Worm (Caenorhabditis elegans) whole organism, midembryonic: ENCODE results near the gene nhr-251.

Experiments used
- T22C8.4 ChIP-seq: fragments of 200-800 bp; sonication (Bioruptor generic); IDR thresholded peaks from 2 replicates; pipeline ENCODE4 v1.3.6; 2022; ENCODE audit warnings: missing genetic modification characterization, missing compliant biosample characterization
- cog-1 ChIP-seq: sonication (generic microtip); optimal IDR thresholded peaks from 2 replicates; lab custom pipeline; 2016; ENCODE audit warnings: missing genetic modification characterization, missing compliant biosample characterization
- flt-1 ChIP-seq: fragments of 200-800 bp; sonication (Bioruptor generic); IDR thresholded peaks from 2 replicates; pipeline ENCODE4 v1.3.6; 2022; ENCODE audit warnings: missing genetic modification characterization, missing compliant biosample characterization
- klf-2 ChIP-seq: fragments of 200-800 bp; sonication (Bioruptor generic); conservative IDR thresholded peaks from 2 replicates; pipeline ENCODE4 v1.3.6; 2022; ENCODE audit warnings: missing genetic modification reagents, missing genetic modification characterization, missing compliant biosample characterization
- med-1 ChIP-seq: sonication (generic microtip); optimal IDR thresholded peaks from 2 replicates; lab custom pipeline; 2017; ENCODE audit warnings: missing genetic modification characterization, mild to moderate bottlenecking, missing compliant biosample characterization, antibody characterized with exemption, missing genetic modification reagents; ENCODE audit not compliant: insufficient read depth
- ref-1 ChIP-seq: fragments of 200-800 bp; sonication (Bioruptor generic); conservative IDR thresholded peaks from 2 replicates; pipeline ENCODE4 v1.3.6; 2022; ENCODE audit warnings: missing genetic modification reagents, missing genetic modification characterization, missing compliant biosample characterization
- tab-1 ChIP-seq: fragments of 200-800 bp; sonication (Bioruptor generic); IDR thresholded peaks from 2 replicates; pipeline ENCODE4 v1.3.6; 2022; ENCODE audit warnings: missing genetic modification characterization, missing compliant biosample characterization
- ztf-23 ChIP-seq: fragments of 200-800 bp; sonication (Bioruptor generic); IDR thresholded peaks from 2 replicates; pipeline ENCODE4 v1.3.6; 2022; ENCODE audit warnings: missing genetic modification reagents, missing genetic modification characterization, missing compliant biosample characterization
- ztf-29 ChIP-seq: fragments of 200-800 bp; sonication (Bioruptor generic); IDR thresholded peaks from 2 replicates; pipeline ENCODE4 v1.3.6; 2022; ENCODE audit warnings: missing genetic modification reagents, missing genetic modification characterization, missing compliant biosample characterization

The nhr-251 gene

DNA sequence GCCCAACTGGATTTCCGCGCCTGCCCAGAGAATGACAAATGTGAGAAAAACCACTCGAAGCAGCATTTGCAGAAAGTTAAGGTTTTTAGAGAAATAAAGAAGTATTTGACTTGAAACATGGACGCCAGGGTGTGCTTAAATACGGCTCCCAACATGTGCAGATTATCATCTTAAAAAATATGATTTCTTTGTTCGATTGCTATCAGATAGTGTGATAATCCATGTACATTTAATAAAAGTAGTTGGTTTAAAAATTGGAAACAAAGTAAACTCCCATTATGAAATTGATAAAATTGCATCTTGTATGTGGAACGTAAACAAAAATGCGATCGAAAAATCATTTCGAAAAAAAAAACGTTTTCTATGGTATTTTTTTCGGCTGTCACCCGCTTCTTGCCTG, 27.3 kb downstream of the nhr-251 start, which contains the start of gene F48G7.8:
TSS of gene F48G7.8 (minus strand) at position 101 of the 400 bp plus-strand sequence.
- TF ChIP-seq ztf-23 (no peak), med-1 (GFP tag; lab: Kevin White, UChicago) (no peak), ref-1 (no peak), tab-1 (no peak), ztf-29 (GFP tag; lab: Robert Waterston, UW) (no peak), klf-2 (GFP tag; lab: Robert Waterston, UW) (no peak), T22C8.4 (GFP tag; lab: Robert Waterston, UW) (no peak)

- no peak for TF ChIP-seq tab-1
- no peak for TF ChIP-seq klf-2 (GFP tag; lab: Robert Waterston, UW)
- TF ChIP-seq ztf-29 (GFP tag; lab: Robert Waterston, UW): no peak
- no peak for TF ChIP-seq flt-1 (GFP tag; lab: Robert Waterston, UW)
- no peak for TF ChIP-seq med-1 (GFP tag; lab: Kevin White, UChicago)
Measured at ce11 chrV:628527-628926, 28.2 kb downstream of the nhr-251 start, which contains the start of gene F48G7.9. F48G7.9 (minus strand) TSS chrV:628627.

ce11 chrV:631832-632231, 31.5 kb downstream of the nhr-251 start:
- TF ChIP-seq klf-2 (GFP tag; lab: Robert Waterston, UW): no peak
- no peak for TF ChIP-seq flt-1 (GFP tag; lab: Robert Waterston, UW)
- no peak for TF ChIP-seq ztf-29 (GFP tag; lab: Robert Waterston, UW)
- no peak for TF ChIP-seq tab-1
- TF ChIP-seq med-1 (GFP tag; lab: Kevin White, UChicago): no peak
- TF ChIP-seq T22C8.4 (GFP tag; lab: Robert Waterston, UW): no peak
- TF ChIP-seq ztf-23: no peak
- no peak for TF ChIP-seq ref-1
- TF ChIP-seq cog-1 (tag; lab: Kevin White, UChicago): no peak

- TF ChIP-seq ztf-23: no peak
- no peak for TF ChIP-seq ref-1
- TF ChIP-seq med-1 (GFP tag; lab: Kevin White, UChicago): no peak
- no peak for TF ChIP-seq T22C8.4 (GFP tag; lab: Robert Waterston, UW)
- no peak for TF ChIP-seq klf-2 (GFP tag; lab: Robert Waterston, UW)
- TF ChIP-seq tab-1: no peak
- no peak for TF ChIP-seq ztf-29 (GFP tag; lab: Robert Waterston, UW)
- TF ChIP-seq flt-1 (GFP tag; lab: Robert Waterston, UW): no peak
- TF ChIP-seq cog-1 (tag; lab: Kevin White, UChicago): no peak
Measured at ce11 chrV:634855-635254, 34.5 kb downstream of the nhr-251 start, which contains the start of gene F48G7.10. F48G7.10 (minus strand) TSS chrV:634955.

DNA sequence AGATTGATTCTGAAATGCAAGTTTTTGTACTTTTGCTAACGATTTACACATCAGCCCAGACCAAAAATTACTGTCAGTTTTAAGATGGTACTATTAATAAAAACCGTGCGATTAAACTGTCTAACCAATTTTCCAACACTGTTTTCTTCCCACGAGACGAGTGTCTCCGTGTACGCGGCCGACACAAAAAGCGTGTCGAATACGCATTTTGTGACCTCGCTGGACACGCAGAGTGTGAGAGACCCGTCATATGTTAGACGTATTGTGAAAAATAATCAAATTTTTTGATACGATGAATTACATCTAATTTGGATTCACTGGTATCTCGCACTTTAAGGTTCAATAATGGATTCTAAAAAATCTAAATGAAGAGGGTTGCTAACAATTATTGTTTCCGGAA, 35.3 kb downstream of the nhr-251 start:
- TF ChIP-seq ref-1: no peak
- TF ChIP-seq T22C8.4 (GFP tag; lab: Robert Waterston, UW): no peak
- TF ChIP-seq med-1 (GFP tag; lab: Kevin White, UChicago): no peak
- TF ChIP-seq tab-1: no peak
- no peak for TF ChIP-seq flt-1 (GFP tag; lab: Robert Waterston, UW)
- TF ChIP-seq ztf-29 (GFP tag; lab: Robert Waterston, UW): no peak
- no peak for TF ChIP-seq ztf-23
- TF ChIP-seq cog-1 (tag; lab: Kevin White, UChicago): no peak

DNA sequence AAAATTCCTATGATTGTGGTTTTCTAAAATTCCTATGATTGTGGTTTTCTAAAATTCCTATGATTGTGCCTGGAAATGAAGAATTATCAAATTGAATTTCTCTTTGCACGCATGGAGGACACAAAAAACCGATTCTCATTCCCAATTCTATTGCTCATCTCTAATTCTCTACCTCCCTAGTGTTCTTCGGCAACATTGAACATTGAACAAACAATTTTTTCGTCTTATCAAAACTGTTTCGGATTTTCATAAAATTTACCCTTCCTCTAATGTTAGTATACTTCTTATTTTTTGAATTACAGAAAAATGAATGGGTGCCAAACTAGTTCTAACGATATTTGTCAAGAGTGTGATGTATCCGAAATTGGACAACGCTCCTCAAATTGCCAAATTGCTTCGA, 36.0 kb downstream of the nhr-251 start, which contains the start of gene pals-31:
TSS of gene pals-31 (plus strand) at position 301 of the 400 bp plus-strand sequence.
- TF ChIP-seq T22C8.4 (GFP tag; lab: Robert Waterston, UW) (no peak), flt-1 (GFP tag; lab: Robert Waterston, UW) (no peak), tab-1 (no peak), cog-1 (tag; lab: Kevin White, UChicago) (no peak), med-1 (GFP tag; lab: Kevin White, UChicago) (no peak), klf-2 (GFP tag; lab: Robert Waterston, UW) (no peak), ref-1 (no peak)

- no peak for TF ChIP-seq T22C8.4 (GFP tag; lab: Robert Waterston, UW)
- TF ChIP-seq cog-1 (tag; lab: Kevin White, UChicago): no peak
- no peak for TF ChIP-seq ztf-23
- TF ChIP-seq ztf-29 (GFP tag; lab: Robert Waterston, UW): no peak
- TF ChIP-seq med-1 (GFP tag; lab: Kevin White, UChicago): no peak
- TF ChIP-seq tab-1: no peak
- no peak for TF ChIP-seq klf-2 (GFP tag; lab: Robert Waterston, UW)
- TF ChIP-seq ref-1: no peak
- no peak for TF ChIP-seq flt-1 (GFP tag; lab: Robert Waterston, UW)
Measured at ce11 chrV:638328-638727, 38.0 kb downstream of the nhr-251 start, which contains the start of gene srj-37. srj-37 (plus strand) TSS chrV:638628.

ce11 chrV:642750-643149, 42.4 kb downstream of the nhr-251 start, which contains the start of gene nhr-190:
nhr-190 (minus strand) TSS chrV:642924.
- TF ChIP-seq ztf-23: no peak
- TF ChIP-seq med-1 (GFP tag; lab: Kevin White, UChicago): no peak
- no peak for TF ChIP-seq ztf-29 (GFP tag; lab: Robert Waterston, UW)
- no peak for TF ChIP-seq ref-1
- TF ChIP-seq flt-1 (GFP tag; lab: Robert Waterston, UW): no peak
- TF ChIP-seq klf-2 (GFP tag; lab: Robert Waterston, UW): no peak
- no peak for TF ChIP-seq tab-1
- no peak for TF ChIP-seq cog-1 (tag; lab: Kevin White, UChicago)
- TF ChIP-seq T22C8.4 (GFP tag; lab: Robert Waterston, UW): no peak

ce11 chrV:646129-646528, 45.8 kb downstream of the nhr-251 start, which contains the start of gene F48G7.12:
F48G7.12 (minus strand) TSS chrV:646229.
- no peak for TF ChIP-seq tab-1

DNA sequence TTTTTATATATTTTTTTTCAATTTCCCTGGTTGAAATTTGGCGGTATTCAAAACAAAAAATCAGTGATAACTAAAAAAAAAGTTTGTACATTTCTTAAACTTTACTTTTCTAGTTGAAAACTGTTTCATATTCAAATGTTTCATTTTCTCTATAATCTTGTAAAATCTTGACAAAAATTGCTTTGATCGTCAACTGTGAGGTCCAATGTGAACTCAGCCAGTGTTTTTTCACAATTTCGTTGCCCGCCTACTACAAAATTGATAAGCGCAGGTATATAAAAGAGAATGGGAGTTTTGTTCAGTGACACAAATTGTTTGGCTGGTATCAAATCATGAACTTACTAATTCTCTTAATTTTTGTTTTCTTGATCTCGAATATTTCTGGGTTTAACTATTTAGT, 46.6 kb downstream of the nhr-251 start, which contains the start of gene ugt-42:
TSS of gene ugt-42 (plus strand) at position 301 of the 400 bp plus-strand sequence.
- TF ChIP-seq flt-1 (GFP tag; lab: Robert Waterston, UW): no peak
- TF ChIP-seq cog-1 (tag; lab: Kevin White, UChicago): no peak
- TF ChIP-seq tab-1: no peak
- TF ChIP-seq ztf-23: no peak
- no peak for TF ChIP-seq klf-2 (GFP tag; lab: Robert Waterston, UW)
- no peak for TF ChIP-seq med-1 (GFP tag; lab: Kevin White, UChicago)
